Fruit fly (Drosophila melanogaster): Measurements from ENCODE around the gene RhoGEF3.

RhoGEF3 gene

DNA sequence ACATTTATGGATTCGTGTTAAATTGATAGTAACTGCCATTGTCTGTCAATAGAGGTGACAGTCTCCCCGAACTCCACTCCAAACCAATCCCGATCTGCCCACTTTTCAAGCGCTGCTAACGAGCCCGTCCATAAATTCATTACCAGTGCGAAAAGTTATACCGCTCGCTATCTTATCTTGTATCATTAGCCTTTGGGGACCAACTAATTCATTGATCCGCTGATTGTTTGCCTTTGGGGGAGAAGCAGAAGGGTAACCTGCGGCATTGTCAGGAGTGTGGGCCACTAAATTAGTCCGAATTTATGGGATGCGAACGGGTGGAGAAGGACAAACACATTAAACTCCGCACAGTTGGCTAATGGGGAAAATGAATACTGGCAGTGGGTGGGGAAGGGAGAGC, 59.9 kb downstream of the RhoGEF3 start:
- TF ChIP-seq CG31224 (GFP tag; IDR thresholded peaks at IDR 0.05) (no peak), jing (GFP tag; optimal IDR thresholded peaks at IDR 0.05) (no peak), lab (GFP tag; optimal IDR thresholded peaks at IDR 0.05) (peak; percentile 48), CG16813 (GFP tag; IDR thresholded peaks at IDR 0.05; ENCODE audit: partially characterized antibody) (no peak), Mrtf (GFP tag; IDR thresholded peaks at IDR 0.05) (no peak), sisA (GFP tag; IDR thresholded peaks at IDR 0.05) (no peak), sug (tag; optimal IDR thresholded peaks at IDR 0.05) (peak; percentile 50), CG17328 (GFP tag; IDR thresholded peaks at IDR 0.05) (no peak), luna (GFP tag; optimal IDR thresholded peaks at IDR 0.05) (no peak), CG14710 (tag; optimal IDR thresholded peaks at IDR 0.05) (no peak), exex (tag; optimal IDR thresholded peaks at IDR 0.05) (peak; percentile 72), grn (GFP tag; optimal IDR thresholded peaks at IDR 0.05) (peak; percentile 17)

DNA sequence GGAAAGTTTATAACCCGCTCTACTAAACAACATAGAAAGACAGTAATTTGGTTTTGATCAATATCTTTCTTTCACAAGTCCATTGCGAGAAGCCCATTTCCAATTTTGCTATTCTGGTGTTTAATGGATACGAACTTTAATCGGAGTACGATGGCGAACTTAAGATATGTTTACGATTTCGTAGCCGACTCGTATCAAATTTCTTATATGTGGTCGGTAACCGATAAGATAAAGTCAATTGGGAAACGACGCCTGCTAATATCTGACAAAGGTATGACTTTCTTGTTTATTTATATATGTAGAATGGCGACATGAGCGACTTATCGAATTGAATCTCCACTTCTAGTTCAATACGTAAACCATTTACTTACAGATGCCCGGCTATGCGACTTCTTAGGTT, 60.9 kb downstream of the RhoGEF3 start:
- TF ChIP-seq Deaf1 (tag; optimal IDR thresholded peaks at IDR 0.05) = peak; percentile 12
- TF ChIP-seq Sry-β (GFP tag; optimal IDR thresholded peaks at IDR 0.05) = no peak
- TF ChIP-seq mirr (GFP tag; optimal IDR thresholded peaks at IDR 0.05) = peak; percentile 68
- TF ChIP-seq CG34376 (GFP tag; optimal IDR thresholded peaks at IDR 0.05) = peak; percentile 17
- no peak for TF ChIP-seq CG15269 (tag; optimal IDR thresholded peaks at IDR 0.05)
- no peak for TF ChIP-seq Fer2 (tag; optimal IDR thresholded peaks at IDR 0.05)
- peak; percentile 55 for TF ChIP-seq exex (tag; optimal IDR thresholded peaks at IDR 0.05)
- peak; percentile 21 for TF ChIP-seq grn (GFP tag; optimal IDR thresholded peaks at IDR 0.05)

DNA sequence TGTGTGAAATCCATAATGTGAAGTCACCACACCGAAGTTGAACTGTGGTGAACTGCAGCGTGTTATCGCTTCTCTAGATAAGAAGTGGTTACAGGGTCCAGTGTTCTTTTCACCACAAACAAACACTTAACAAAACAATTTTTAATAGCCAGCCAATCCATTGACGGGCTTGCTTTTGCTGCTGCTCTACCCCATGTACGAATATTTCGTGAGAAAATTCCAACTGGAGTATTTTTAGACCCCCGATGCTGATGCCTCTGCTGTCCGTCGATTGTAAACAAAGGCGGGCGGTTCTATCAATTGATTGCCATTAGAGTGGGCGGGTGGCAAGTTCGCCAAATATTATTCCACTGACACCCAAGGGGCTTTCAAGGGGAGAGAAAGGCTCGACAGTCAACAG, 61.8 kb downstream of the RhoGEF3 start:
- TF ChIP-seq ftz-f1 (GFP tag; optimal IDR thresholded peaks at IDR 0.05) = no peak
- no peak for TF ChIP-seq CG6791 (GFP tag; IDR thresholded peaks at IDR 0.05; ENCODE audit: partially characterized antibody)
- TF ChIP-seq Atf3 (GFP tag; optimal IDR thresholded peaks at IDR 0.05) = no peak
- no peak for TF ChIP-seq CG9876 (GFP tag; optimal IDR thresholded peaks at IDR 0.05)
- no peak for TF ChIP-seq p53 (GFP tag; optimal IDR thresholded peaks at IDR 0.05)
- peak; percentile 30 for TF ChIP-seq exex (tag; optimal IDR thresholded peaks at IDR 0.05)
- no peak for TF ChIP-seq CG6689 (GFP tag; IDR thresholded peaks at IDR 0.05)
- TF ChIP-seq odd (GFP tag; optimal IDR thresholded peaks at IDR 0.05) = no peak
- no peak for TF ChIP-seq CG3838 (GFP tag; optimal IDR thresholded peaks at IDR 0.05)
- no peak for TF ChIP-seq CG43689 (GFP tag; IDR thresholded peaks at IDR 0.05)
- no peak for TF ChIP-seq yki (optimal IDR thresholded peaks at IDR 0.05)
- no peak for TF ChIP-seq CG2712 (tag; optimal IDR thresholded peaks at IDR 0.05)
- no peak for TF ChIP-seq oc (tag; optimal IDR thresholded peaks at IDR 0.05)
- peak in 1 of 2 experiments; percentile 32 for TF ChIP-seq Hr78 (GFP tag; optimal IDR thresholded peaks at IDR 0.05)
- TF ChIP-seq E2f1 (GFP tag; IDR thresholded peaks at IDR 0.05) = no peak
- TF ChIP-seq CG10321 (GFP tag; IDR thresholded peaks at IDR 0.05) = no peak
- TF ChIP-seq hkb (optimal IDR thresholded peaks at IDR 0.05) = no peak
- TF ChIP-seq hkb (GFP tag; IDR thresholded peaks at IDR 0.05) = peak; percentile 39; the same call in 1 of the 2 replicates
- TF ChIP-seq CG17912 (GFP tag; optimal IDR thresholded peaks at IDR 0.05) = no peak
- TF ChIP-seq jigr1 (GFP tag; IDR thresholded peaks at IDR 0.05) = no peak
- no peak for TF ChIP-seq dpn (GFP tag; optimal IDR thresholded peaks at IDR 0.05)
- no peak for TF ChIP-seq CG18476 (GFP tag; optimal IDR thresholded peaks at IDR 0.05)
- TF ChIP-seq lilli (GFP tag; optimal IDR thresholded peaks at IDR 0.05) = no peak
- TF ChIP-seq fd96Cb (tag; optimal IDR thresholded peaks at IDR 0.05) = no peak
- TF ChIP-seq CTCF (GFP tag; optimal IDR thresholded peaks at IDR 0.05) = no peak
- no peak for TF ChIP-seq ken (GFP tag; IDR thresholded peaks at IDR 0.05)
- TF ChIP-seq CG7745 (tag; optimal IDR thresholded peaks at IDR 0.05) = no peak
- TF ChIP-seq CG14050 (GFP tag; IDR thresholded peaks at IDR 0.05) = no peak; the same call in 2 of the 3 replicates
- TF ChIP-seq CG18599 (GFP tag; optimal IDR thresholded peaks at IDR 0.05) = peak; percentile 42
- TF ChIP-seq CG11504 (tag; optimal IDR thresholded peaks at IDR 0.05) = no peak
- TF ChIP-seq CG3281 (GFP tag; optimal IDR thresholded peaks at IDR 0.05) = peak; percentile 15
- TF ChIP-seq NK7.1 (GFP tag; optimal IDR thresholded peaks at IDR 0.05) = no peak
- no peak for TF ChIP-seq dati (GFP tag; IDR thresholded peaks at IDR 0.05)

Measured in whole organism, embryonic.